Fruit fly (Drosophila melanogaster) whole organism, embryonic: ENCODE results near the gene CG10019.

Experiments used
- Aef1 ChIP-seq: fragments of 200-800 bp; sonication (Bioruptor generic); IDR thresholded peaks from 3 replicates; pipeline ENCODE4 v1.3.6; 2022; ENCODE audit warnings: missing biosample characterization, missing genetic modification characterization
- Bgb ChIP-seq: fragments of 200-800 bp; sonication (Bioruptor generic); IDR thresholded peaks from 2 replicates; pipeline ENCODE4 v1.3.6; 2022; ENCODE audit warnings: missing biosample characterization, missing genetic modification characterization; ENCODE audit not compliant: partially characterized antibody
- CG10543 ChIP-seq: fragments of 200-800 bp; sonication (Bioruptor generic); optimal IDR thresholded peaks from 3 replicates; lab custom pipeline; 2017; ENCODE audit warnings: missing biosample characterization, mild to moderate bottlenecking, missing genetic modification characterization, moderate library complexity
- CG11247 ChIP-seq: fragments of 200-800 bp; sonication (Bioruptor generic); IDR thresholded peaks from 2 replicates; pipeline ENCODE4 v1.3.6; 2022; ENCODE audit warnings: missing biosample characterization, missing genetic modification characterization
- CG11398 ChIP-seq: fragments of 200-800 bp; sonication (Bioruptor generic); optimal IDR thresholded peaks from 2 replicates; lab custom pipeline; 2016; ENCODE audit warnings: missing biosample characterization, missing genetic modification characterization
- CG1233 ChIP-seq: fragments of 200-800 bp; sonication (Bioruptor generic); optimal IDR thresholded peaks from 4 replicates; lab custom pipeline; 2018; ENCODE audit warnings: missing biosample characterization, mild to moderate bottlenecking, missing genetic modification characterization
- CG14860 ChIP-seq: fragments of 200-800 bp; sonication (Bioruptor generic); IDR thresholded peaks from 3 replicates; pipeline ENCODE4 v1.3.6; 2022; ENCODE audit warnings: missing biosample characterization, missing genetic modification characterization; ENCODE audit not compliant: partially characterized antibody
- CG15269 ChIP-seq: fragments of 200-800 bp; sonication (Bioruptor generic); optimal IDR thresholded peaks from 2 replicates; lab custom pipeline; 2018; ENCODE audit warnings: missing biosample characterization, mild to moderate bottlenecking, missing genetic modification characterization, moderate library complexity
- CG15479 ChIP-seq: fragments of 200-800 bp; sonication (Bioruptor generic); optimal IDR thresholded peaks from 3 replicates; lab custom pipeline; 2019; ENCODE audit warnings: missing biosample characterization, mild to moderate bottlenecking, missing genetic modification characterization, moderate library complexity
- CG1832 ChIP-seq: fragments of 200-800 bp; sonication (Bioruptor generic); optimal IDR thresholded peaks from 2 replicates; lab custom pipeline; 2017; ENCODE audit warnings: missing biosample characterization, mild to moderate bottlenecking, missing genetic modification characterization, inconsistent platforms
- CG2116 ChIP-seq: fragments of 200-800 bp; sonication (Bioruptor generic); optimal IDR thresholded peaks from 3 replicates; lab custom pipeline; 2018; ENCODE audit warnings: missing biosample characterization, mild to moderate bottlenecking, missing genetic modification characterization
- CG31441 ChIP-seq: fragments of 200-800 bp; sonication (Bioruptor generic); IDR thresholded peaks from 2 replicates; pipeline ENCODE4 v1.3.6; 2022; ENCODE audit warnings: missing biosample characterization, missing genetic modification characterization
- CG3726 ChIP-seq: fragments of 200-800 bp; sonication (Bioruptor generic); IDR thresholded peaks from 3 replicates; pipeline ENCODE4, ENCODE4 v1.3.6; 2022; ENCODE audit warnings: missing biosample characterization, missing genetic modification characterization
- CG4424 ChIP-seq: fragments of 200-800 bp; sonication (Bioruptor generic); optimal IDR thresholded peaks from 3 replicates; lab custom pipeline; 2016; ENCODE audit warnings: missing biosample characterization, missing genetic modification characterization
- CG5245 ChIP-seq: fragments of 200-800 bp; sonication (Bioruptor generic); optimal IDR thresholded peaks from 3 replicates; lab custom pipeline; 2016; ENCODE audit warnings: missing biosample characterization, missing genetic modification characterization
- CG6254 ChIP-seq: fragments of 200-800 bp; sonication (Bioruptor generic); optimal IDR thresholded peaks from 3 replicates; lab custom pipeline; 2017; ENCODE audit warnings: mild to moderate bottlenecking, missing biosample characterization, missing genetic modification reagents, missing genetic modification characterization
- CG7987 ChIP-seq: fragments of 200-800 bp; sonication (Bioruptor generic); optimal IDR thresholded peaks from 2 replicates; lab custom pipeline; 2018; ENCODE audit warnings: missing biosample characterization, mild to moderate bottlenecking, missing genetic modification characterization, moderate library complexity
- CG9215 ChIP-seq: fragments of 200-800 bp; sonication (Bioruptor generic); IDR thresholded peaks from 2 replicates; pipeline ENCODE4 v1.3.6; 2022; ENCODE audit warnings: missing biosample characterization, missing genetic modification characterization
- CTCF ChIP-seq: fragments of 200-800 bp; sonication (Bioruptor generic); optimal IDR thresholded peaks from 2 replicates; lab custom pipeline; 2017; ENCODE audit warnings: missing biosample characterization, mild to moderate bottlenecking, missing genetic modification characterization, moderate library complexity
- D19A ChIP-seq: fragments of 200-800 bp; optimal IDR thresholded peaks from 3 replicates; lab custom pipeline; 2019; ENCODE audit warnings: missing biosample characterization, mild to moderate bottlenecking, missing genetic modification characterization, moderate library complexity
- Dll ChIP-seq: fragments of 200-800 bp; sonication (Bioruptor generic); IDR thresholded peaks from 4 replicates; pipeline ENCODE4 v1.3.6; 2022; ENCODE audit warnings: missing biosample characterization, missing genetic modification characterization; ENCODE audit not compliant: partially characterized antibody
- Dref ChIP-seq: fragments of 200-800 bp; sonication (Bioruptor generic); IDR thresholded peaks from 2 replicates; pipeline ENCODE4 v1.3.6; 2022; ENCODE audit warnings: missing biosample characterization, missing genetic modification characterization
- Drgx ChIP-seq: fragments of 200-800 bp; sonication (Bioruptor generic); IDR thresholded peaks from 2 replicates; pipeline ENCODE4 v1.3.6; 2022; ENCODE audit warnings: missing biosample characterization, missing genetic modification characterization
- ERR ChIP-seq: fragments of 200-800 bp; sonication (Bioruptor generic); optimal IDR thresholded peaks from 2 replicates; lab custom pipeline; 2016; ENCODE audit warnings: missing biosample characterization, missing genetic modification characterization
- Fer1 ChIP-seq: fragments of 200-800 bp; sonication (Bioruptor generic); optimal IDR thresholded peaks from 2 replicates; lab custom pipeline; 2017; ENCODE audit warnings: missing biosample characterization, mild to moderate bottlenecking, missing genetic modification characterization
- Hr51 ChIP-seq, 2 experiments: fragments of 200-800 bp; sonication (Bioruptor generic); optimal IDR thresholded peaks; 2 replicates in 1 of 2; 3 replicates in 1 of 2; lab custom pipeline; 2016 to 2018; ENCODE audit warnings: missing biosample characterization in 2 of 2, missing genetic modification characterization in 2 of 2, mild to moderate bottlenecking in 1 of 2, moderate library complexity in 1 of 2
- Hr78 ChIP-seq, 2 experiments: fragments of 200-800 bp in 1 of 2; fragments of >200 bp in 1 of 2; sonication (Bioruptor generic) in 1 of 2; optimal IDR thresholded peaks; 2 replicates each; lab custom pipeline; 2017 to 2019; ENCODE audit warnings: missing biosample characterization in 2 of 2, missing genetic modification characterization in 2 of 2, mild to moderate bottlenecking in 1 of 2, moderate library complexity in 1 of 2
- NfI ChIP-seq: fragments of 200-800 bp; sonication (Bioruptor generic); optimal IDR thresholded peaks from 3 replicates; lab custom pipeline; 2018; ENCODE audit warnings: missing biosample characterization, mild to moderate bottlenecking, missing genetic modification characterization, moderate library complexity
- Opbp ChIP-seq: fragments of 200-800 bp; sonication (Bioruptor generic); IDR thresholded peaks from 3 replicates; pipeline ENCODE4 v1.3.6; 2022; ENCODE audit warnings: missing biosample characterization, missing genetic modification characterization; ENCODE audit not compliant: partially characterized antibody
- al ChIP-seq: fragments of 200-800 bp; sonication (Bioruptor generic); IDR thresholded peaks from 2 replicates; pipeline ENCODE4 v1.3.6; 2022; ENCODE audit warnings: missing biosample characterization, missing genetic modification characterization
- az2 ChIP-seq: fragments of 200-800 bp; sonication (Bioruptor generic); optimal IDR thresholded peaks from 3 replicates; lab custom pipeline; 2016; ENCODE audit warnings: missing biosample characterization, missing genetic modification characterization
- dati ChIP-seq: fragments of 200-800 bp; sonication (Bioruptor generic); IDR thresholded peaks from 2 replicates; pipeline ENCODE4 v1.3.6; 2022; ENCODE audit warnings: missing biosample characterization, missing genetic modification characterization
- emc ChIP-seq: fragments of 200-800 bp; sonication (Bioruptor generic); optimal IDR thresholded peaks from 2 replicates; lab custom pipeline; 2016; ENCODE audit warnings: missing biosample characterization, missing genetic modification characterization
- fd3F ChIP-seq: fragments of 200-800 bp; sonication (Bioruptor generic); optimal IDR thresholded peaks from 2 replicates; lab custom pipeline; 2018; ENCODE audit warnings: missing biosample characterization, mild to moderate bottlenecking, missing genetic modification characterization, moderate library complexity
- fru ChIP-seq: fragments of >200 bp; optimal IDR thresholded peaks from 2 replicates; lab custom pipeline; 2017
- insv ChIP-seq, 2 experiments: fragments of 200-800 bp; sonication (Bioruptor generic); optimal IDR thresholded peaks; 3 replicates each; lab custom pipeline; 2016 to 2018; ENCODE audit warnings: missing biosample characterization in 2 of 2, missing genetic modification characterization in 2 of 2
- inv ChIP-seq: fragments of 200-800 bp; sonication (Bioruptor generic); IDR thresholded peaks from 2 replicates; pipeline ENCODE4 v1.3.6; 2022; ENCODE audit warnings: missing biosample characterization, missing genetic modification characterization; ENCODE audit not compliant: partially characterized antibody
- nerfin-1 ChIP-seq: fragments of 200-800 bp; sonication (Bioruptor generic); optimal IDR thresholded peaks from 3 replicates; lab custom pipeline; 2019; ENCODE audit warnings: missing biosample characterization, mild to moderate bottlenecking, missing genetic modification characterization, moderate library complexity
- oc ChIP-seq: fragments of 200-800 bp; sonication (Bioruptor generic); optimal IDR thresholded peaks from 2 replicates; lab custom pipeline; 2018; ENCODE audit warnings: missing biosample characterization, mild to moderate bottlenecking, missing genetic modification characterization, moderate library complexity
- scrt ChIP-seq: fragments of 200-800 bp; sonication (Bioruptor generic); optimal IDR thresholded peaks from 2 replicates; lab custom pipeline; 2018; ENCODE audit warnings: missing biosample characterization, mild to moderate bottlenecking, missing genetic modification characterization, moderate library complexity
- shn ChIP-seq: fragments of 200-800 bp; sonication (Bioruptor generic); optimal IDR thresholded peaks from 3 replicates; lab custom pipeline; 2016; ENCODE audit warnings: missing biosample characterization, missing genetic modification characterization
- sim ChIP-seq: fragments of 200-800 bp; sonication (Bioruptor generic); IDR thresholded peaks from 2 replicates; pipeline ENCODE4 v1.3.6; 2022; ENCODE audit warnings: missing biosample characterization, missing genetic modification characterization
- sima ChIP-seq: fragments of 200-800 bp; sonication (Bioruptor generic); optimal IDR thresholded peaks from 2 replicates; lab custom pipeline; 2016; ENCODE audit warnings: missing biosample characterization, missing genetic modification characterization
- slou ChIP-seq: fragments of 200-800 bp; sonication (Bioruptor generic); optimal IDR thresholded peaks from 3 replicates; lab custom pipeline; 2016; ENCODE audit warnings: missing biosample characterization, missing genetic modification characterization
- sna ChIP-seq: fragments of 200-800 bp; sonication (Bioruptor generic); IDR thresholded peaks from 2 replicates; pipeline ENCODE4 v1.3.6; 2022; ENCODE audit warnings: missing biosample characterization, missing genetic modification characterization; ENCODE audit not compliant: partially characterized antibody
- so ChIP-seq: fragments of 200-800 bp; sonication (Bioruptor generic); IDR thresholded peaks from 3 replicates; pipeline ENCODE4 v1.3.6; 2022; ENCODE audit warnings: missing biosample characterization, missing genetic modification characterization
- sob ChIP-seq: fragments of 200-800 bp; sonication (Bioruptor generic); IDR thresholded peaks from 2 replicates; pipeline ENCODE4 v1.3.6; 2022; ENCODE audit warnings: missing biosample characterization, missing genetic modification characterization
- twi ChIP-seq: fragments of 200-800 bp; optimal IDR thresholded peaks from 2 replicates; lab custom pipeline; 2019; ENCODE audit warnings: missing biosample characterization, mild to moderate bottlenecking, missing genetic modification characterization, moderate library complexity
- unc-4 ChIP-seq: fragments of 200-800 bp; sonication (Bioruptor generic); IDR thresholded peaks from 2 replicates; pipeline ENCODE4 v1.3.6; 2022; ENCODE audit warnings: missing biosample characterization, missing genetic modification characterization; ENCODE audit not compliant: partially characterized antibody
- vnd ChIP-seq: fragments of 200-800 bp; sonication (Bioruptor generic); IDR thresholded peaks from 3 replicates; pipeline ENCODE4 v1.3.6; 2022; ENCODE audit warnings: missing biosample characterization, missing genetic modification characterization; ENCODE audit not compliant: partially characterized antibody

Gene CG10019

DNA sequence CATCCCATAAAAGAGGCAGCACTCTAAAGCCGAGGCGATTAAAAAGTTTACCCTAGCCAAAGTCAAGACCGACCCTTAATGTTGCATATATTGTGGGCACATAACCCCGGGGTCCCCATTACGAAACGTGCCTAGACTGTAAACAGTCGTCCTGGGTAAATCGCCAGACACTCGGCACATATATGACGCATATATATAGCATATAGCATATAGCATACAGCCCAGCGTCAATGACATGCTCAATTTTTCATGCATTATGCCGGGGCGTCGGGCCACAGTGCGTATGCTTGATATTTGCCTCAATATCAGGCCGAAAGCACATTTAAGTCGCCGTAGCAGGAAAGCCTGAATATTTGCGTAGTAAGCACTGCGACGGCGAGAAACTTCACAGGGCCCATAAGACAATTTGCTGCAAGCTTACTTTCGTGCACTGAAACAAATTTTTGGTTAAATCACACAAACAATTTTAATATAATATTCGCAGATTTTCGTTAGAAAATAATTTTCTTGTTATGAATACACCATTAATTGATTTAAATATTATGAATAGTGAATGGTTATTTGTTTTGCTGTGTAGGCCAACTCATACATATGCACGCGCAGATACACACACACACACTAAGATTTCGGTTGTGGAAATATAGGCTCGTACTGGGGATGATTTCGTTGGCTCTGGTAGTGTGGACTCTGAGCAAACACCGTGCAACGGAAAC lies 24.7 kb downstream of the CG10019 start (continued):
- peak; percentile 54 for TF ChIP-seq CG15269 (tag; lab: Kevin White, UChicago)
- TF ChIP-seq Drgx: no peak
- TF ChIP-seq emc: no peak
- TF ChIP-seq CG7987: no peak
- TF ChIP-seq nerfin-1 (tag; lab: Kevin White, UChicago): no peak
- no peak for TF ChIP-seq vnd (GFP tag; lab: Robert Waterston, UW)
- no peak for TF ChIP-seq inv (GFP tag; lab: Robert Waterston, UW)
- TF ChIP-seq al (GFP tag; lab: Robert Waterston, UW): no peak
- no peak for TF ChIP-seq shn (GFP tag; lab: Kevin White, UChicago)
- peak; percentile 34 for TF ChIP-seq NfI (GFP tag; lab: Kevin White, UChicago)
- no peak for TF ChIP-seq fru (lab: Kevin White, UChicago)
- TF ChIP-seq CG3726 (GFP tag; lab: Robert Waterston, UW): no peak
- no peak for TF ChIP-seq D19A (tag; lab: Kevin White, UChicago)
- TF ChIP-seq slou (GFP tag; lab: Kevin White, UChicago): no peak
- TF ChIP-seq CTCF (GFP tag; lab: Kevin White, UChicago): no peak
- TF ChIP-seq ERR (GFP tag; lab: Kevin White, UChicago): no peak
- peak; percentile 81 for TF ChIP-seq Fer1 (GFP tag; lab: Kevin White, UChicago)
- TF ChIP-seq CG14860 (GFP tag; lab: Robert Waterston, UW): no peak
- TF ChIP-seq CG31441 (GFP tag; lab: Robert Waterston, UW): no peak
- TF ChIP-seq Dref (GFP tag; lab: Robert Waterston, UW): no peak
- TF ChIP-seq Hr78 (GFP tag; optimal IDR thresholded peaks at IDR 0.05; lab: Kevin White, UChicago): no peak
- no peak for TF ChIP-seq CG15479 (GFP tag; lab: Kevin White, UChicago)
- TF ChIP-seq Bgb (GFP tag; lab: Robert Waterston, UW): no peak
- TF ChIP-seq twi: no peak
- no peak for TF ChIP-seq Opbp
- no peak for TF ChIP-seq CG2116
- TF ChIP-seq dati (GFP tag; lab: Robert Waterston, UW): no peak
- TF ChIP-seq CG1233 (GFP tag; lab: Kevin White, UChicago): no peak
- TF ChIP-seq CG5245 (GFP tag; lab: Kevin White, UChicago): no peak
- no peak for TF ChIP-seq az2
- no peak for TF ChIP-seq fd3F (GFP tag; lab: Kevin White, UChicago)
- TF ChIP-seq CG4424 (GFP tag; lab: Kevin White, UChicago): peak; percentile 13
- TF ChIP-seq insv (GFP tag; optimal IDR thresholded peaks at IDR 0.05; lab: Kevin White, UChicago): no peak
- TF ChIP-seq CG6254 (GFP tag; lab: Kevin White, UChicago): no peak
- no peak for TF ChIP-seq sim (GFP tag; lab: Robert Waterston, UW)
- no peak for TF ChIP-seq so (GFP tag; lab: Robert Waterston, UW)
- TF ChIP-seq Aef1 (GFP tag; lab: Robert Waterston, UW): no peak
- no peak for TF ChIP-seq scrt (GFP tag; lab: Kevin White, UChicago)
- TF ChIP-seq CG11247: no peak
- TF ChIP-seq CG9215: no peak
- no peak for TF ChIP-seq CG1832 (GFP tag; lab: Kevin White, UChicago)
- no peak for TF ChIP-seq CG11398 (GFP tag; lab: Kevin White, UChicago)
- TF ChIP-seq sna: no peak
- no peak for TF ChIP-seq unc-4 (GFP tag; lab: Robert Waterston, UW)
- TF ChIP-seq Hr51 (GFP tag; optimal IDR thresholded peaks at IDR 0.05; lab: Kevin White, UChicago): peak in 1 of 2 experiments; percentile 53
- peak; percentile 67 for TF ChIP-seq sob
- TF ChIP-seq sima (GFP tag; lab: Kevin White, UChicago): no peak
- TF ChIP-seq Dll (GFP tag; lab: Robert Waterston, UW): no peak
- TF ChIP-seq oc (tag; lab: Kevin White, UChicago): no peak
- TF ChIP-seq CG10543 (GFP tag; lab: Kevin White, UChicago): no peak
